Fruit fly (Drosophila melanogaster): ENCODE measurements around the gene CG13445.

The CG13445 gene

DNA sequence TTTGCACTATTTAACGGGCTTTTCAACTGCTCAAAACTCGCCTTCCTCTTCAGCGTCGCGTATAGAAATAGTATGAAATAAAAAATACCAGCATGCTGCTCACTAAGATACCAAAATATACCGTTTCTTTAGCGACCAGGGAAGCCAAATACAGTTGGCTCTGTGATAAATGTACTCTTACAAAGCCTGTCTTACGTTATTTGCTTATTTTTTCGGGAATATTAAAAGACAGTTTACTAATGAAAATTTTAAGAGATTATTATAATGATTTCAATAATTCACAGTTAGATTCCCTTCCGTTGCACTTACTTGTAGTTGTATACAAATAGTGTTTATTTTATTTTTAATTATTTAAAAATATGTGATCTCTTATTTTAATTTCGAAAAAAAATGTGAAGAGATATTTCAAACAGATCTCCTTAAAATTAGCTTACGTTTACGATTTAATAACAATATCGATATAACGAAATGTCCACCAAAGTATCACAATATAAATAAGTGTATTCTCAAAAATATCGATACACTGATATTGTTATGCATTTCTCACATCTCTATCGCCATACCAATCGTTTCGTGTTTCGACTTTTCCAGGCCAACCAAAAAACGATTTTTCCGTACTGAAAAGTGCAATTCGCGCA, 17.2 kb downstream of the CG13445 start, which contains the start of the genes DCP2 and dbo (continued):
- TF ChIP-seq gem (tag; optimal IDR thresholded peaks at IDR 0.05) (peak; percentile 82), seq (GFP tag; IDR thresholded peaks at IDR 0.05) (peak; percentile 44; the same call in 1 of the 2 replicates), CG4328 (GFP tag; optimal IDR thresholded peaks at IDR 0.05) (peak; percentile 56), CG11504 (tag; optimal IDR thresholded peaks at IDR 0.05) (peak; percentile 69), CG2712 (tag; optimal IDR thresholded peaks at IDR 0.05) (peak; percentile 76), chn (GFP tag; optimal IDR thresholded peaks at IDR 0.05) (peak; percentile 21), CG18011 (GFP tag; optimal IDR thresholded peaks at IDR 0.05) (peak; percentile 43), h (optimal IDR thresholded peaks at IDR 0.05) (no peak), CG30020 (tag; optimal IDR thresholded peaks at IDR 0.05) (peak; percentile 69), CG18764 (GFP tag; optimal IDR thresholded peaks at IDR 0.05) (peak; percentile 43), ttk (GFP tag; IDR thresholded peaks at IDR 0.05) (0 out of 2 replicates have a peak, but pooled peaks have one; percentile 34), Xbp1 (GFP tag; optimal IDR thresholded peaks at IDR 0.05) (peak; percentile 77), CG1024 (GFP tag; IDR thresholded peaks at IDR 0.05) (0 out of 2 replicates have a peak, but pooled peaks have one; percentile 0), CG14050 (GFP tag; IDR thresholded peaks at IDR 0.05) (peak; percentile 40; the same call in 1 of the 3 replicates), CG31224 (GFP tag; IDR thresholded peaks at IDR 0.05) (0 out of 2 replicates have a peak, but pooled peaks have one; percentile 10), lmd (GFP tag; IDR thresholded peaks at IDR 0.05) (peak; percentile 73), inv (GFP tag; IDR thresholded peaks at IDR 0.05; ENCODE audit: partially characterized antibody) (peak; percentile 80), CG1603 (tag; optimal IDR thresholded peaks at IDR 0.05) (peak; percentile 26), zen2 (GFP tag; IDR thresholded peaks at IDR 0.05; ENCODE audit: partially characterized antibody) (no peak; the same call in 1 of the 3 replicates), dati (GFP tag; IDR thresholded peaks at IDR 0.05) (no peak), CG8290 (GFP tag; optimal IDR thresholded peaks at IDR 0.05) (no peak), CG8290 (tag; optimal IDR thresholded peaks at IDR 0.05) (peak in 1 of 2 experiments; percentile 52), dpn (GFP tag; optimal IDR thresholded peaks at IDR 0.05) (peak; percentile 47 to 54), gt (GFP tag; IDR thresholded peaks at IDR 0.05) (no peak), CG34376 (GFP tag; optimal IDR thresholded peaks at IDR 0.05) (no peak), CG43689 (GFP tag; IDR thresholded peaks at IDR 0.05) (no peak), peb (GFP tag; IDR thresholded peaks at IDR 0.05) (no peak), z (GFP tag; IDR thresholded peaks at IDR 0.05) (no peak), CG4404 (GFP tag; IDR thresholded peaks at IDR 0.05) (0 out of 2 replicates have a peak, but pooled peaks have one; percentile 19), Abd-B (GFP tag; optimal IDR thresholded peaks at IDR 0.05) (peak; percentile 30), vnd (GFP tag; IDR thresholded peaks at IDR 0.05; ENCODE audit: partially characterized antibody) (peak; percentile 85), CG7963 (GFP tag; IDR thresholded peaks at IDR 0.05; ENCODE audit: partially characterized antibody) (peak; percentile 77), CrebB (tag; optimal IDR thresholded peaks at IDR 0.05) (peak; percentile 11), CG30403 (GFP tag; optimal IDR thresholded peaks at IDR 0.05) (peak; percentile 70), slp2 (GFP tag; optimal IDR thresholded peaks at IDR 0.05) (no peak), trem (tag; optimal IDR thresholded peaks at IDR 0.05) (peak; percentile 55), CG17802 (tag; optimal IDR thresholded peaks at IDR 0.05) (no peak), PHDP (tag; optimal IDR thresholded peaks at IDR 0.05) (peak; percentile 64), CG10321 (GFP tag; IDR thresholded peaks at IDR 0.05) (peak; percentile 29; the same call in 1 of the 2 replicates), H15 (GFP tag; IDR thresholded peaks at IDR 0.05) (0 out of 3 replicates have a peak, but pooled peaks have one; percentile 53), CG17361 (GFP tag; IDR thresholded peaks at IDR 0.05) (peak; percentile 65; the same call in 2 of the 3 replicates), Sox102F (GFP tag; optimal IDR thresholded peaks at IDR 0.05) (peak; percentile 70), Fer3 (tag; optimal IDR thresholded peaks at IDR 0.05) (peak; percentile 82), CG6689 (GFP tag; IDR thresholded peaks at IDR 0.05) (peak; percentile 59; the same call in 1 of the 2 replicates), CG5245 (GFP tag; optimal IDR thresholded peaks at IDR 0.05) (no peak), ATbp (GFP tag; optimal IDR thresholded peaks at IDR 0.05) (peak; percentile 2), CG16813 (GFP tag; IDR thresholded peaks at IDR 0.05; ENCODE audit: partially characterized antibody) (peak; percentile 88), CG17385 (GFP tag; optimal IDR thresholded peaks at IDR 0.05) (peak; percentile 56), CG14667 (GFP tag; IDR thresholded peaks at IDR 0.05) (peak; percentile 54)
